Fruit fly (Drosophila melanogaster) whole organism, embryonic: ENCODE data around the gene CG14052.
A peak's percentile ranks its signal among the peaks of the same experiment; 100 is the strongest.

ENCODE experiments used
- Asciz ChIP-seq: fragments of 200-800 bp; sonication (Bioruptor generic); optimal IDR thresholded peaks from 2 replicates; lab custom pipeline; 2017; ENCODE audit warnings: missing biosample characterization, mild to moderate bottlenecking, missing genetic modification characterization, missing genetic modification reagents
- Blimp-1 ChIP-seq: fragments of 200-800 bp; sonication (Bioruptor generic); optimal IDR thresholded peaks from 3 replicates; lab custom pipeline; 2018; ENCODE audit warnings: missing biosample characterization, missing genetic modification characterization, mild to moderate bottlenecking, moderate library complexity, missing genetic modification reagents
- CG10565 ChIP-seq: fragments of 200-800 bp; sonication (Bioruptor generic); optimal IDR thresholded peaks from 3 replicates; lab custom pipeline; 2016; ENCODE audit warnings: missing biosample characterization, mild to moderate bottlenecking, missing genetic modification characterization
- CG11504 ChIP-seq: fragments of 200-800 bp; sonication (Bioruptor generic); optimal IDR thresholded peaks from 3 replicates; lab custom pipeline; 2019; ENCODE audit warnings: missing biosample characterization, mild to moderate bottlenecking, missing genetic modification characterization, moderate library complexity
- CG12659 ChIP-seq: fragments of 200-800 bp; sonication (Bioruptor generic); optimal IDR thresholded peaks from 3 replicates; lab custom pipeline; 2017; ENCODE audit warnings: mild to moderate bottlenecking, missing biosample characterization, missing genetic modification reagents, missing genetic modification characterization
- CG13287 ChIP-seq: fragments of 200-800 bp; sonication (Bioruptor generic); IDR thresholded peaks from 2 replicates; pipeline ENCODE4 v1.3.6; 2022; ENCODE audit warnings: missing biosample characterization, missing genetic modification characterization; ENCODE audit not compliant: partially characterized antibody
- CG14860 ChIP-seq: fragments of 200-800 bp; sonication (Bioruptor generic); IDR thresholded peaks from 3 replicates; pipeline ENCODE4 v1.3.6; 2022; ENCODE audit warnings: missing biosample characterization, missing genetic modification characterization; ENCODE audit not compliant: partially characterized antibody
- CG1603 ChIP-seq: fragments of 200-800 bp; sonication (Bioruptor generic); optimal IDR thresholded peaks from 2 replicates; lab custom pipeline; 2019; ENCODE audit warnings: missing biosample characterization, mild to moderate bottlenecking, missing genetic modification characterization, moderate library complexity
- CG16813 ChIP-seq: fragments of 200-800 bp; sonication (Bioruptor generic); IDR thresholded peaks from 3 replicates; pipeline ENCODE4 v1.3.6; 2022; ENCODE audit warnings: missing biosample characterization, missing genetic modification characterization; ENCODE audit not compliant: partially characterized antibody
- CG17186 ChIP-seq: fragments of 200-800 bp; sonication (Bioruptor generic); optimal IDR thresholded peaks from 3 replicates; lab custom pipeline; 2017; ENCODE audit warnings: missing biosample characterization, missing genetic modification reagents, missing genetic modification characterization
- CG30403 ChIP-seq: fragments of 200-800 bp; sonication (Bioruptor generic); optimal IDR thresholded peaks from 3 replicates; lab custom pipeline; 2016; ENCODE audit warnings: missing biosample characterization, missing genetic modification characterization
- CG3995 ChIP-seq: fragments of 200-800 bp; sonication (Bioruptor generic); optimal IDR thresholded peaks from 3 replicates; lab custom pipeline; 2016; ENCODE audit warnings: missing biosample characterization, missing genetic modification characterization
- CG7556 ChIP-seq: fragments of 200-800 bp; sonication (Bioruptor generic); optimal IDR thresholded peaks from 2 replicates; lab custom pipeline; 2017; ENCODE audit warnings: missing biosample characterization, mild to moderate bottlenecking, missing genetic modification characterization
- CG7963 ChIP-seq: fragments of 200-800 bp; sonication (Bioruptor generic); IDR thresholded peaks from 3 replicates; pipeline ENCODE4 v1.3.6; 2022; ENCODE audit warnings: missing biosample characterization, missing genetic modification characterization; ENCODE audit not compliant: partially characterized antibody
- CG9797 ChIP-seq: fragments of 200-800 bp; sonication (Bioruptor generic); optimal IDR thresholded peaks from 3 replicates; lab custom pipeline; 2018; ENCODE audit warnings: missing biosample characterization, mild to moderate bottlenecking, missing genetic modification characterization
- CHES-1-like ChIP-seq: fragments of 200-800 bp; sonication (Bioruptor generic); optimal IDR thresholded peaks from 2 replicates; lab custom pipeline; 2016; ENCODE audit warnings: missing biosample characterization, missing genetic modification characterization
- Dbx ChIP-seq: fragments of 200-800 bp; sonication (Bioruptor generic); IDR thresholded peaks from 3 replicates; pipeline ENCODE4 v1.3.6; 2022; ENCODE audit warnings: missing biosample characterization, missing genetic modification characterization
- Dll ChIP-seq: fragments of 200-800 bp; sonication (Bioruptor generic); IDR thresholded peaks from 4 replicates; pipeline ENCODE4 v1.3.6; 2022; ENCODE audit warnings: missing biosample characterization, missing genetic modification characterization; ENCODE audit not compliant: partially characterized antibody
- Drgx ChIP-seq: fragments of 200-800 bp; sonication (Bioruptor generic); IDR thresholded peaks from 2 replicates; pipeline ENCODE4 v1.3.6; 2022; ENCODE audit warnings: missing biosample characterization, missing genetic modification characterization
- Fer2 ChIP-seq: fragments of 200-800 bp; sonication (Bioruptor generic); optimal IDR thresholded peaks from 2 replicates; lab custom pipeline; 2018; ENCODE audit warnings: missing biosample characterization, mild to moderate bottlenecking, missing genetic modification characterization, moderate library complexity
- Hand ChIP-seq: fragments of 200-800 bp; sonication (Bioruptor generic); optimal IDR thresholded peaks from 2 replicates; lab custom pipeline; 2017; ENCODE audit warnings: mild to moderate bottlenecking, missing biosample characterization, missing genetic modification reagents, missing genetic modification characterization
- Lim3 ChIP-seq: fragments of 200-800 bp; sonication (Bioruptor generic); IDR thresholded peaks from 2 replicates; pipeline ENCODE4 v1.3.6; 2022; ENCODE audit warnings: missing biosample characterization, missing genetic modification characterization
- Max ChIP-seq: fragments of 200-800 bp; sonication (Bioruptor generic); optimal IDR thresholded peaks from 2 replicates; lab custom pipeline; 2016; ENCODE audit warnings: missing biosample characterization, mild to moderate bottlenecking, missing genetic modification characterization
- Opbp ChIP-seq: fragments of 200-800 bp; sonication (Bioruptor generic); IDR thresholded peaks from 3 replicates; pipeline ENCODE4 v1.3.6; 2022; ENCODE audit warnings: missing biosample characterization, missing genetic modification characterization; ENCODE audit not compliant: partially characterized antibody
- Scr ChIP-seq: fragments of 200-800 bp; sonication (Bioruptor generic); IDR thresholded peaks from 2 replicates; pipeline ENCODE4 v1.3.6; 2022; ENCODE audit warnings: missing biosample characterization, missing genetic modification characterization; ENCODE audit not compliant: partially characterized antibody
- Sin3A ChIP-seq: fragments of >200 bp; optimal IDR thresholded peaks from 2 replicates; lab custom pipeline; 2018
- Spps ChIP-seq: fragments of 200-800 bp; sonication (Bioruptor generic); optimal IDR thresholded peaks from 2 replicates; lab custom pipeline; 2018; ENCODE audit warnings: missing biosample characterization, mild to moderate bottlenecking, missing genetic modification characterization
- Sry-β ChIP-seq: fragments of 200-800 bp; sonication (Bioruptor generic); optimal IDR thresholded peaks from 2 replicates; lab custom pipeline; 2018; ENCODE audit warnings: missing biosample characterization, mild to moderate bottlenecking, missing genetic modification characterization, moderate library complexity
- Stat92E ChIP-seq, 3 experiments: fragments of >200 bp in 2 of 3; fragments of 200-800 bp in 1 of 3; sonication (Bioruptor generic) in 1 of 3; optimal IDR thresholded peaks; 2 replicates each; lab custom pipeline; 2017 to 2019; ENCODE audit warnings: missing biosample characterization in 3 of 3, missing genetic modification characterization in 3 of 3, mild to moderate bottlenecking in 1 of 3, moderate library complexity in 1 of 3
- ash1 ChIP-seq: fragments of 200-800 bp; sonication (Bioruptor generic); optimal IDR thresholded peaks from 2 replicates; lab custom pipeline; 2018; ENCODE audit warnings: missing biosample characterization, mild to moderate bottlenecking, missing genetic modification characterization
- bigmax ChIP-seq: fragments of 200-800 bp; sonication (Bioruptor generic); optimal IDR thresholded peaks from 2 replicates; lab custom pipeline; 2018; ENCODE audit warnings: missing biosample characterization, mild to moderate bottlenecking, missing genetic modification characterization
- cas ChIP-seq: fragments of 200-800 bp; sonication (Bioruptor generic); IDR thresholded peaks from 2 replicates; pipeline ENCODE4 v1.3.6; 2022; ENCODE audit warnings: missing biosample characterization, missing genetic modification characterization
- cwo ChIP-seq: fragments of 200-800 bp; sonication (Bioruptor generic); optimal IDR thresholded peaks from 3 replicates; lab custom pipeline; 2017; ENCODE audit warnings: missing biosample characterization, missing genetic modification characterization, mild to moderate bottlenecking, moderate library complexity, missing genetic modification reagents
- dysf ChIP-seq: fragments of 200-800 bp; sonication (Bioruptor generic); IDR thresholded peaks from 3 replicates; pipeline ENCODE4 v1.3.6; 2022; ENCODE audit warnings: missing biosample characterization, missing genetic modification characterization
- exex ChIP-seq: fragments of 200-800 bp; sonication (Bioruptor generic); optimal IDR thresholded peaks from 4 replicates; lab custom pipeline; 2018; ENCODE audit warnings: missing biosample characterization, mild to moderate bottlenecking, missing genetic modification characterization, moderate library complexity
- ftz-f1 ChIP-seq: fragments of 200-800 bp; sonication (Bioruptor generic); optimal IDR thresholded peaks from 2 replicates; lab custom pipeline; 2016; ENCODE audit warnings: missing biosample characterization, missing genetic modification characterization
- inv ChIP-seq: fragments of 200-800 bp; sonication (Bioruptor generic); IDR thresholded peaks from 2 replicates; pipeline ENCODE4 v1.3.6; 2022; ENCODE audit warnings: missing biosample characterization, missing genetic modification characterization; ENCODE audit not compliant: partially characterized antibody
- knrl ChIP-seq: fragments of 200-800 bp; sonication (Bioruptor generic); IDR thresholded peaks from 3 replicates; pipeline ENCODE4 v1.3.6; 2022; ENCODE audit warnings: missing biosample characterization, missing genetic modification characterization; ENCODE audit not compliant: partially characterized antibody
- maf-S ChIP-seq: fragments of 200-800 bp; sonication (Bioruptor generic); optimal IDR thresholded peaks from 2 replicates; lab custom pipeline; 2016; ENCODE audit warnings: missing biosample characterization, missing genetic modification characterization
- phol ChIP-seq: fragments of 200-800 bp; sonication (Bioruptor generic); optimal IDR thresholded peaks from 3 replicates; lab custom pipeline; 2018; ENCODE audit warnings: missing biosample characterization, mild to moderate bottlenecking, missing genetic modification characterization, moderate library complexity
- sens-2 ChIP-seq: fragments of 200-800 bp; sonication (Bioruptor generic); IDR thresholded peaks from 2 replicates; pipeline ENCODE4 v1.3.6; 2022; ENCODE audit warnings: missing biosample characterization, missing genetic modification characterization
- sim ChIP-seq: fragments of 200-800 bp; sonication (Bioruptor generic); IDR thresholded peaks from 2 replicates; pipeline ENCODE4 v1.3.6; 2022; ENCODE audit warnings: missing biosample characterization, missing genetic modification characterization
- stwl ChIP-seq: fragments of 200-800 bp; sonication (Bioruptor generic); optimal IDR thresholded peaks from 3 replicates; lab custom pipeline; 2018; ENCODE audit warnings: missing biosample characterization, mild to moderate bottlenecking, missing genetic modification characterization, moderate library complexity
- sug ChIP-seq: fragments of 200-800 bp; optimal IDR thresholded peaks from 2 replicates; lab custom pipeline; 2019; ENCODE audit warnings: missing biosample characterization, mild to moderate bottlenecking, missing genetic modification characterization, moderate library complexity
- trem ChIP-seq: fragments of 200-800 bp; optimal IDR thresholded peaks from 3 replicates; lab custom pipeline; 2019; ENCODE audit warnings: missing biosample characterization, mild to moderate bottlenecking, missing genetic modification characterization, moderate library complexity
- trh ChIP-seq: fragments of 200-800 bp; sonication (Bioruptor generic); optimal IDR thresholded peaks from 2 replicates; lab custom pipeline; 2016; ENCODE audit warnings: missing biosample characterization, missing genetic modification characterization
- unpg ChIP-seq: fragments of 200-800 bp; sonication (Bioruptor generic); optimal IDR thresholded peaks from 3 replicates; lab custom pipeline; 2018; ENCODE audit warnings: missing biosample characterization, mild to moderate bottlenecking, missing genetic modification characterization, moderate library complexity
- usp ChIP-seq: fragments of >200 bp; optimal IDR thresholded peaks from 2 replicates; lab custom pipeline; 2017; ENCODE audit warnings: missing biosample characterization, missing genetic modification characterization
- zen2 ChIP-seq: fragments of 200-800 bp; sonication (Bioruptor generic); IDR thresholded peaks from 3 replicates; pipeline ENCODE4 v1.3.6; 2022; ENCODE audit warnings: missing biosample characterization, missing genetic modification characterization; ENCODE audit not compliant: partially characterized antibody

CG14052 gene

DNA sequence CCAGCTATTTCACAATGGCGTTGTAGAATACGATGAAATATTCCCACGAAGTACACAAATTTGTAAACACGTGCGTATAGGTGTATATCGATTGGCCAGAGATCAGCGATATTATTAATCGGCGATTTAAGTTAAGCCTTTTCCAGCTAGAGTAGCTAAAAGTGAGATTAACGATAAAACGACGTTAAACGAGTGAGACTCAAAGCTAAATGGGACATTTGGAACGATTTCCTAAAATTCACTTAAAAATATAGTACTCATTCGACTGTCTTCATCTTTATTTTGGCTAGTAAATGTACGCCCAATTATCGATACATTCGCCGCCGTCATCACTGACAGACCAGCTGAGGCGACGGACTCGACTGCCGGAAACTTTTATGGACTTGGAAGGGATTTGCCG is 39.0 kb upstream of the CG14052 start, which contains the start of the genes Nmd3 and CG17776 (continued):
- no peak for TF ChIP-seq unpg (GFP tag; lab: Kevin White, UChicago)
- no peak for TF ChIP-seq CG3995 (GFP tag; lab: Kevin White, UChicago)
- no peak for TF ChIP-seq Lim3
- peak; percentile 58 for TF ChIP-seq CG1603 (tag; lab: Kevin White, UChicago)
- TF ChIP-seq bigmax (GFP tag; lab: Kevin White, UChicago): no peak
- TF ChIP-seq Sin3A (lab: Kevin White, UChicago): peak; percentile 60
- TF ChIP-seq CG30403 (GFP tag; lab: Kevin White, UChicago): peak; percentile 10
- no peak for TF ChIP-seq Stat92E (GFP tag; optimal IDR thresholded peaks at IDR 0.05; lab: Kevin White, UChicago)
- TF ChIP-seq usp (GFP tag; lab: Kevin White, UChicago): no peak
- TF ChIP-seq Max (GFP tag; lab: Kevin White, UChicago): peak; percentile 90
- peak; percentile 33 for TF ChIP-seq CG17186
- peak; percentile 35; the same call in 1 of the 3 replicates for TF ChIP-seq Opbp (GFP tag; lab: Robert Waterston, UW)
- no peak for TF ChIP-seq CG7556 (GFP tag; lab: Kevin White, UChicago)
- TF ChIP-seq trh (GFP tag; lab: Kevin White, UChicago): no peak
- TF ChIP-seq dysf: no peak
- peak; percentile 36; the same call in 1 of the 3 replicates for TF ChIP-seq Dbx (GFP tag; lab: Robert Waterston, UW)
- peak; percentile 78 for TF ChIP-seq CG14860 (GFP tag; lab: Robert Waterston, UW)
- no peak for TF ChIP-seq CG10565
- peak; percentile 13 for TF ChIP-seq exex (tag; lab: Kevin White, UChicago)
- TF ChIP-seq CG12659 (GFP tag; lab: Kevin White, UChicago): peak; percentile 33
- no peak for TF ChIP-seq cas (GFP tag; lab: Robert Waterston, UW)
- peak; percentile 45 for TF ChIP-seq sug (tag; lab: Kevin White, UChicago)
- no peak for TF ChIP-seq Fer2 (tag; lab: Kevin White, UChicago)
- TF ChIP-seq Sry-β (GFP tag; lab: Kevin White, UChicago): peak; percentile 95
- TF ChIP-seq CHES-1-like (GFP tag; lab: Kevin White, UChicago): peak; percentile 26
- TF ChIP-seq cwo (GFP tag; lab: Kevin White, UChicago): peak; percentile 79
- TF ChIP-seq Spps (tag; lab: Kevin White, UChicago): no peak
- TF ChIP-seq Hand (GFP tag; lab: Kevin White, UChicago): no peak
- peak; percentile 58; the same call in 2 of the 3 replicates for TF ChIP-seq knrl
- TF ChIP-seq inv (GFP tag; lab: Robert Waterston, UW): peak; percentile 51
- TF ChIP-seq Drgx: no peak
- no peak for TF ChIP-seq CG11504 (tag; lab: Kevin White, UChicago)
- peak; percentile 79 for TF ChIP-seq Dll
- TF ChIP-seq ftz-f1 (GFP tag; lab: Kevin White, UChicago): no peak
- TF ChIP-seq CG16813: peak; percentile 74
- TF ChIP-seq CG9797 (GFP tag; lab: Kevin White, UChicago): peak; percentile 4
- TF ChIP-seq zen2 (GFP tag; lab: Robert Waterston, UW): peak; percentile 63; the same call in 2 of the 3 replicates
- no peak for TF ChIP-seq maf-S (GFP tag; lab: Kevin White, UChicago)
- TF ChIP-seq sim (GFP tag; lab: Robert Waterston, UW): no peak
- no peak for TF ChIP-seq Blimp-1
- peak; percentile 39 for TF ChIP-seq phol
- TF ChIP-seq sens-2: no peak
- no peak for TF ChIP-seq Asciz (GFP tag; lab: Kevin White, UChicago)
- peak; percentile 73 for TF ChIP-seq Scr (GFP tag; lab: Robert Waterston, UW)
- TF ChIP-seq trem (tag; lab: Kevin White, UChicago): peak; percentile 43
- TF ChIP-seq ash1 (GFP tag; lab: Kevin White, UChicago): no peak
- 0 out of 3 replicates have a peak, but pooled peaks have one; percentile 12 for TF ChIP-seq CG7963 (GFP tag; lab: Robert Waterston, UW)
- TF ChIP-seq stwl (tag; lab: Kevin White, UChicago): peak; percentile 7
- TF ChIP-seq CG13287 (GFP tag; lab: Robert Waterston, UW): peak; percentile 82
